Worm (Caenorhabditis elegans): ENCODE results near the gene H03A11.13.

- no peak for TF ChIP-seq dve-1 (tag; optimal IDR thresholded peaks at IDR 0.05)
- no peak for TF ChIP-seq ceh-2 (tag; optimal IDR thresholded peaks at IDR 0.05)
- no peak for TF ChIP-seq ceh-31 (tag; optimal IDR thresholded peaks at IDR 0.05)
- TF ChIP-seq pat-9 (tag; optimal IDR thresholded peaks at IDR 0.05) = no peak
- no peak for TF ChIP-seq fkh-10 (GFP tag; optimal IDR thresholded peaks at IDR 0.05)
- no peak for TF ChIP-seq ahr-1 (tag; optimal IDR thresholded peaks at IDR 0.05)
Observed at ce11 chrX:15230394-15230968, 17.4 kb upstream of the H03A11.13 start, which contains the start of gene H03A11.2.
